Worm (Caenorhabditis elegans): Measurements from ENCODE around the gene C13A2.6.

DNA sequence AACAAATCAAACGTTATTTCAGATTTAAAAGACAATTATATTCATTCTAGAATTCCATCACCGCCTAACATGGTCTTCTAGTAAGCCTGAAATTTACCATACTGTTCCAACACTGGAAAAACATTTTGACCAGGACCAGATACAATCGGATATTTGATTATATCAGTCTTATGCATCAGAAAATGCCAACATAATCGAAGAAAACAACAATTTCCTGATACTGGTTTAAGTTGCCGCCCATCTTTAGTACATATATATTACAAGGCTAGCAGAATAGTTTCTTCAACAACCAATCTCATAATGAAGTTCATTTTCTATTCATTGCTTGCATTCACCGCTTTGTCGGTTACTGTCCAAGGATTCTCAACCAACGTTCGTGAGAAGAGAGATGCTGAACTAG is 10.5 kb upstream of the C13A2.6 start, which contains the start of gene C13A2.12:
- TF ChIP-seq unc-55 (GFP tag; optimal IDR thresholded peaks at IDR 0.05) (no peak), tbx-2 (tag; optimal IDR thresholded peaks at IDR 0.05) (no peak), nfya-1 (tag; optimal IDR thresholded peaks at IDR 0.05) (no peak), Y22D7AL.16 (tag; optimal IDR thresholded peaks at IDR 0.05) (no peak), fkh-10 (GFP tag; optimal IDR thresholded peaks at IDR 0.05) (no peak), pha-4 (tag; optimal IDR thresholded peaks at IDR 0.05) (no peak), elt-4 (tag; optimal IDR thresholded peaks at IDR 0.05) (no peak), sox-4 (tag; optimal IDR thresholded peaks at IDR 0.05) (no peak)

Measured in whole organism, late embryonic.